Fruit fly (Drosophila melanogaster): ENCODE data around the gene AspRS-m.

- TF ChIP-seq CrebA (GFP tag; optimal IDR thresholded peaks at IDR 0.05; ENCODE audit: borderline replicate concordance) (no peak), Jra (GFP tag; optimal IDR thresholded peaks at IDR 0.05) (no peak), OdsH (GFP tag; optimal IDR thresholded peaks at IDR 0.05) (no peak), Abd-B (GFP tag; optimal IDR thresholded peaks at IDR 0.05) (no peak), GATAd (GFP tag; optimal IDR thresholded peaks at IDR 0.05) (no peak), pan (optimal IDR thresholded peaks at IDR 0.05) (no peak)
These were observed 32.2 kb downstream of the AspRS-m start for dm6 chr2L:16859103-16859502.

Measured in whole organism, wandering third instar larva.